Worm (Caenorhabditis elegans) whole organism, young adult: Measurements from ENCODE around the gene gldi-5.

Experiments used
- C06A6.2 ChIP-seq: fragments of 200-800 bp; sonication (Bioruptor generic); conservative IDR thresholded peaks from 2 replicates; pipeline ENCODE4 v1.3.6; 2022; ENCODE audit warnings: missing genetic modification characterization, missing compliant biosample characterization
- D2030.7 ChIP-seq: fragments of 200-800 bp; sonication (Bioruptor generic); IDR thresholded peaks from 2 replicates; pipeline ENCODE4 v1.3.6; 2022; ENCODE audit warnings: missing genetic modification reagents, missing genetic modification characterization, missing compliant biosample characterization
- F22D6.2 ChIP-seq: sonication (generic microtip); optimal IDR thresholded peaks from 2 replicates; lab custom pipeline; 2016; ENCODE audit warnings: mild to moderate bottlenecking, missing genetic modification characterization, missing compliant biosample characterization
- F55B11.4 ChIP-seq: sonication (generic microtip); optimal IDR thresholded peaks from 2 replicates; lab custom pipeline; 2016; ENCODE audit warnings: missing compliant biosample characterization, missing genetic modification characterization, borderline replicate concordance; ENCODE audit not compliant: insufficient read depth
- K11D2.4 ChIP-seq: fragments of 200-800 bp; sonication (Bioruptor generic); IDR thresholded peaks from 2 replicates; pipeline ENCODE4 v1.3.6; 2022; ENCODE audit warnings: missing genetic modification reagents, missing genetic modification characterization, missing compliant biosample characterization
- Y53F4B.3 ChIP-seq: fragments of 200-800 bp; sonication (Bioruptor generic); IDR thresholded peaks from 2 replicates; pipeline ENCODE4 v1.3.6; 2022; ENCODE audit warnings: missing genetic modification reagents, missing genetic modification characterization, missing compliant biosample characterization
- athp-1 ChIP-seq: sonication (generic microtip); optimal IDR thresholded peaks from 2 replicates; lab custom pipeline; 2017; ENCODE audit warnings: mild to moderate bottlenecking, missing genetic modification characterization, missing compliant biosample characterization
- attf-3 ChIP-seq: fragments of 200-800 bp; sonication (Bioruptor generic); conservative IDR thresholded peaks from 2 replicates; pipeline ENCODE4 v1.3.6; 2022; ENCODE audit warnings: missing genetic modification reagents, missing genetic modification characterization, missing compliant biosample characterization
- bed-2 ChIP-seq: fragments of 200-800 bp; sonication (Bioruptor generic); IDR thresholded peaks from 2 replicates; pipeline ENCODE4 v1.3.6; 2022; ENCODE audit warnings: missing genetic modification reagents, missing genetic modification characterization, missing compliant biosample characterization
- cebp-1 ChIP-seq, 2 experiments: fragments of 200-800 bp in 1 of 2; sonication (Bioruptor generic) in 1 of 2; sonication (generic microtip) in 1 of 2; IDR thresholded peaks in 1 of 2; optimal IDR thresholded peaks in 1 of 2; 2 replicates each; pipeline versions ENCODE4 v1.3.6 to Lab custom; 2017 to 2022; ENCODE audit warnings: missing compliant biosample characterization in 2 of 2, missing genetic modification characterization in 2 of 2, mild to moderate bottlenecking in 1 of 2, missing genetic modification reagents in 1 of 2, moderate library complexity in 1 of 2
- ceh-100 ChIP-seq: fragments of 200-800 bp; sonication (Bioruptor generic); IDR thresholded peaks from 2 replicates; pipeline ENCODE4 v1.3.6; 2022; ENCODE audit warnings: missing genetic modification reagents, missing genetic modification characterization, missing compliant biosample characterization
- ceh-40 ChIP-seq: fragments of 200-800 bp; sonication (Bioruptor generic); IDR thresholded peaks from 2 replicates; pipeline ENCODE4 v1.3.6; 2022; ENCODE audit warnings: missing genetic modification characterization, missing compliant biosample characterization
- ceh-58 ChIP-seq: fragments of 200-800 bp; sonication (Bioruptor generic); IDR thresholded peaks from 2 replicates; pipeline ENCODE4 v1.3.6; 2022; ENCODE audit warnings: missing genetic modification characterization, missing compliant biosample characterization
- ceh-79 ChIP-seq: sonication (generic microtip); optimal IDR thresholded peaks from 2 replicates; lab custom pipeline; 2017; ENCODE audit warnings: mild to moderate bottlenecking, missing genetic modification characterization, missing compliant biosample characterization
- ceh-91 ChIP-seq: fragments of 200-800 bp; sonication (Bioruptor generic); IDR thresholded peaks from 2 replicates; pipeline ENCODE4 v1.3.6; 2022; ENCODE audit warnings: missing genetic modification reagents, missing genetic modification characterization, missing compliant biosample characterization
- chd-7 ChIP-seq: sonication (generic microtip); optimal IDR thresholded peaks from 2 replicates; lab custom pipeline; 2016; ENCODE audit warnings: mild to moderate bottlenecking, missing genetic modification characterization, moderate library complexity, missing compliant biosample characterization
- dox-1 ChIP-seq: fragments of 200-800 bp; sonication (Bioruptor generic); IDR thresholded peaks from 2 replicates; pipeline ENCODE4 v1.3.6; 2022; ENCODE audit warnings: missing genetic modification reagents, missing genetic modification characterization, missing compliant biosample characterization
- egl-44 ChIP-seq: fragments of 200-800 bp; sonication (Bioruptor generic); IDR thresholded peaks from 2 replicates; pipeline ENCODE4 v1.3.6; 2022; ENCODE audit warnings: missing genetic modification reagents, missing genetic modification characterization, missing compliant biosample characterization
- egrh-3 ChIP-seq: fragments of 200-800 bp; sonication (Bioruptor generic); IDR thresholded peaks from 2 replicates; pipeline ENCODE4 v1.3.6; 2022; ENCODE audit warnings: missing genetic modification reagents, missing genetic modification characterization, missing compliant biosample characterization
- ets-4 ChIP-seq: fragments of 200-800 bp; sonication (Bioruptor generic); optimal IDR thresholded peaks from 2 replicates; lab custom pipeline; 2018; ENCODE audit warnings: mild to moderate bottlenecking, missing genetic modification characterization, missing compliant biosample characterization
- gei-17 ChIP-seq: fragments of 200-800 bp; sonication (Bioruptor generic); optimal IDR thresholded peaks from 2 replicates; lab custom pipeline; 2018; ENCODE audit warnings: mild to moderate bottlenecking, missing genetic modification characterization, missing compliant biosample characterization
- hsf-1 ChIP-seq: fragments of 200-800 bp; sonication (Bioruptor generic); IDR thresholded peaks from 2 replicates; pipeline ENCODE4 v1.3.6; 2022; ENCODE audit warnings: missing genetic modification reagents, missing genetic modification characterization, missing compliant biosample characterization
- lag-1 ChIP-seq: fragments of 200-800 bp; sonication (Bioruptor generic); IDR thresholded peaks from 2 replicates; pipeline ENCODE4 v1.3.6; 2022; ENCODE audit warnings: missing genetic modification reagents, missing genetic modification characterization, missing compliant biosample characterization
- let-526 ChIP-seq: fragments of 200-800 bp; sonication (Bioruptor generic); IDR thresholded peaks from 2 replicates; pipeline ENCODE4 v1.3.6; 2022; ENCODE audit warnings: missing genetic modification reagents, missing genetic modification characterization, missing compliant biosample characterization
- lsy-27 ChIP-seq: sonication (generic microtip); optimal IDR thresholded peaks from 2 replicates; lab custom pipeline; 2017; ENCODE audit warnings: missing genetic modification characterization, mild to moderate bottlenecking, missing compliant biosample characterization, antibody characterized with exemption, missing genotype, borderline replicate concordance; ENCODE audit not compliant: insufficient read depth
- madf-10 ChIP-seq: sonication (generic microtip); optimal IDR thresholded peaks from 2 replicates; lab custom pipeline; 2016; ENCODE audit warnings: mild to moderate bottlenecking, missing genetic modification characterization, missing compliant biosample characterization
- nhr-120 ChIP-seq: fragments of 200-800 bp; sonication (Bioruptor generic); IDR thresholded peaks from 2 replicates; pipeline ENCODE4 v1.3.6; 2022; ENCODE audit warnings: missing genetic modification characterization, missing compliant biosample characterization
- nhr-27 ChIP-seq: fragments of 200-800 bp; sonication (Bioruptor generic); optimal IDR thresholded peaks from 2 replicates; lab custom pipeline; 2018; ENCODE audit warnings: mild to moderate bottlenecking, missing genetic modification characterization, moderate library complexity, missing compliant biosample characterization
- nhr-80 ChIP-seq: sonication (generic microtip); optimal IDR thresholded peaks from 2 replicates; lab custom pipeline; 2016; ENCODE audit warnings: missing genetic modification characterization, missing compliant biosample characterization
- nhr-90 ChIP-seq: sonication (generic microtip); optimal IDR thresholded peaks from 2 replicates; lab custom pipeline; 2016; ENCODE audit warnings: missing genotype, mild to moderate bottlenecking, missing genetic modification characterization, missing compliant biosample characterization
- sdz-38 ChIP-seq: sonication (generic microtip); optimal IDR thresholded peaks from 2 replicates; lab custom pipeline; 2016; ENCODE audit warnings: missing genotype, missing genetic modification characterization, missing compliant biosample characterization
- snpc-1.1 ChIP-seq: sonication (generic microtip); optimal IDR thresholded peaks from 2 replicates; lab custom pipeline; 2017; ENCODE audit warnings: missing genetic modification characterization, mild to moderate bottlenecking, missing compliant biosample characterization, antibody characterized with exemption, moderate library complexity, missing genotype, missing genetic modification reagents; ENCODE audit not compliant: insufficient read depth
- ztf-18 ChIP-seq: sonication (generic microtip); optimal IDR thresholded peaks from 2 replicates; lab custom pipeline; 2016; ENCODE audit warnings: missing genotype, mild to moderate bottlenecking, missing genetic modification characterization, missing compliant biosample characterization
- ztf-28 ChIP-seq: fragments of 200-800 bp; sonication (Bioruptor generic); IDR thresholded peaks from 2 replicates; pipeline ENCODE4 v1.3.6; 2022; ENCODE audit warnings: missing genetic modification reagents, missing genetic modification characterization, missing compliant biosample characterization

The gldi-5 gene

ce11 chrIII:3770370-3770769, 44.1 kb upstream of the gldi-5 start:
- TF ChIP-seq attf-3 (GFP tag; lab: Robert Waterston, UW) (peak; percentile 76; the same call in 1 of the 2 replicates), ztf-28 (GFP tag; lab: Robert Waterston, UW) (0 out of 2 replicates have a peak, but pooled peaks have one; percentile 32), ceh-58 (GFP tag; lab: Robert Waterston, UW) (0 out of 2 replicates have a peak, but pooled peaks have one; percentile 81), D2030.7 (GFP tag; lab: Robert Waterston, UW) (peak; percentile 16; the same call in 1 of the 2 replicates), ceh-91 (GFP tag; lab: Robert Waterston, UW) (peak; percentile 70; the same call in 1 of the 2 replicates), Y53F4B.3 (GFP tag; lab: Robert Waterston, UW) (peak; percentile 100; the same call in 1 of the 2 replicates), ceh-40 (GFP tag; lab: Robert Waterston, UW) (0 out of 2 replicates have a peak, but pooled peaks have one; percentile 20), egrh-3 (peak; percentile 96)

DNA sequence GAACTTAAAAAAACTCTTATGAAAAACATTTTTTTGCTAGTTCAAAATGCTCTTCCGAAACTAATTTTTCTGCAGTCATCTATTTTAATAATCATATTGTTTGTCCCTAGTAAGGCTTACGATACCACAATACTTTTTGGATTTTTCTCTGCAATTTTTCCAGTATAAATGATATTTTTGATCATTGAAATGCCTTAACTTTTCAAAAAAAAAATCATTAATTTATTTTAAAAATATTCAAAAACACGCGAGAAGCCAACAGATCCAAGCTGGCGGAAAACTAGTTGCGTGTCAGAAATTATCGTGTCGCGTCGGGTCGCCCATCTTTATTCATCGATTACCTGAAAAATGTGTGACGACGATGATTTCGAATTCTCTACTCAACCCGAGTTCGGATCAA, 41.9 kb upstream of the gldi-5 start, which contains the start of gene gmeb-3:
Gene gmeb-3 (plus strand): TSS at position 301 of the 400 bp plus-strand sequence.
- TF ChIP-seq ceh-79 (tag; lab: Kevin White, UChicago) = no peak
- no peak for TF ChIP-seq cebp-1 (GFP tag; IDR thresholded peaks at IDR 0.05; lab: Robert Waterston, UW)
- no peak for TF ChIP-seq cebp-1 (tag; optimal IDR thresholded peaks at IDR 0.05; lab: Kevin White, UChicago)
- TF ChIP-seq lsy-27 = no peak
- no peak for TF ChIP-seq chd-7 (tag; lab: Kevin White, UChicago)
- no peak for TF ChIP-seq snpc-1.1 (tag; lab: Kevin White, UChicago)
- TF ChIP-seq sdz-38 (tag; lab: Kevin White, UChicago) = no peak
- no peak for TF ChIP-seq lag-1 (GFP tag; lab: Robert Waterston, UW)
- TF ChIP-seq ztf-18 (tag; lab: Kevin White, UChicago) = no peak
- no peak for TF ChIP-seq hsf-1 (GFP tag; lab: Robert Waterston, UW)
- TF ChIP-seq madf-10 = no peak
- no peak for TF ChIP-seq C06A6.2 (GFP tag; lab: Robert Waterston, UW)
- no peak for TF ChIP-seq nhr-90

- no peak for TF ChIP-seq ets-4
- TF ChIP-seq lsy-27 = no peak
- TF ChIP-seq nhr-80 (tag; lab: Kevin White, UChicago) = no peak
- TF ChIP-seq egl-44 (GFP tag; lab: Robert Waterston, UW) = no peak
- no peak for TF ChIP-seq K11D2.4 (GFP tag; lab: Robert Waterston, UW)
- no peak for TF ChIP-seq ceh-58 (GFP tag; lab: Robert Waterston, UW)
- no peak for TF ChIP-seq F22D6.2 (tag; lab: Kevin White, UChicago)
- TF ChIP-seq nhr-27 (tag; lab: Kevin White, UChicago) = no peak
- no peak for TF ChIP-seq let-526 (GFP tag; lab: Robert Waterston, UW)
- no peak for TF ChIP-seq athp-1 (tag; lab: Kevin White, UChicago)
- TF ChIP-seq ceh-100 (GFP tag; lab: Robert Waterston, UW) = no peak
- TF ChIP-seq gei-17 = no peak
- TF ChIP-seq bed-2 (GFP tag; lab: Robert Waterston, UW) = no peak
- TF ChIP-seq Y53F4B.3 (GFP tag; lab: Robert Waterston, UW) = no peak
- TF ChIP-seq dox-1 = no peak
- TF ChIP-seq nhr-120 = no peak
- no peak for TF ChIP-seq ztf-28 (GFP tag; lab: Robert Waterston, UW)
- TF ChIP-seq F55B11.4 (tag; lab: Kevin White, UChicago) = no peak
- no peak for TF ChIP-seq madf-10
- TF ChIP-seq, all 124 proteins: peak for 0
Measured at ce11 chrIII:3765460-3765859, 39.2 kb upstream of the gldi-5 start, which contains the start of gene C44F1.1. Gene C44F1.1 (minus strand): TSS chrIII:3765560.
